Fruit fly (Drosophila melanogaster) whole organism, adult: ENCODE data around the gene TfIIA-S.

Experiments
- CG1620 ChIP-seq: fragments of 200-800 bp; sonication (Bioruptor generic); optimal IDR thresholded peaks from 2 replicates; lab custom pipeline; 2016; ENCODE audit warnings: missing biosample characterization, missing genetic modification characterization
- CG33017 ChIP-seq: fragments of 200-800 bp; sonication (Bioruptor generic); optimal IDR thresholded peaks from 2 replicates; lab custom pipeline; 2018; ENCODE audit warnings: missing biosample characterization, mild to moderate bottlenecking, missing genetic modification characterization, moderate library complexity
- Clk ChIP-seq: fragments of 200-800 bp; sonication (Bioruptor generic); optimal IDR thresholded peaks from 2 replicates; lab custom pipeline; 2017; ENCODE audit warnings: missing biosample characterization, missing genetic modification characterization
- Hr96 ChIP-seq: fragments of 200-800 bp; sonication (Bioruptor generic); optimal IDR thresholded peaks from 2 replicates; lab custom pipeline; 2016; ENCODE audit warnings: missing biosample characterization, missing genetic modification characterization
- cic ChIP-seq: fragments of 200-800 bp; sonication (Bioruptor generic); optimal IDR thresholded peaks from 2 replicates; lab custom pipeline; 2017; ENCODE audit warnings: missing biosample characterization, mild to moderate bottlenecking, missing genetic modification characterization, moderate library complexity
- ovo ChIP-seq: fragments of 200-800 bp; sonication (Bioruptor generic); optimal IDR thresholded peaks from 2 replicates; lab custom pipeline; 2016; ENCODE audit warnings: missing biosample characterization, missing genetic modification characterization
- tj ChIP-seq: fragments of 200-800 bp; sonication (Bioruptor generic); optimal IDR thresholded peaks from 3 replicates; lab custom pipeline; 2017; ENCODE audit warnings: missing biosample characterization, mild to moderate bottlenecking, missing genetic modification characterization, moderate library complexity

DNA sequence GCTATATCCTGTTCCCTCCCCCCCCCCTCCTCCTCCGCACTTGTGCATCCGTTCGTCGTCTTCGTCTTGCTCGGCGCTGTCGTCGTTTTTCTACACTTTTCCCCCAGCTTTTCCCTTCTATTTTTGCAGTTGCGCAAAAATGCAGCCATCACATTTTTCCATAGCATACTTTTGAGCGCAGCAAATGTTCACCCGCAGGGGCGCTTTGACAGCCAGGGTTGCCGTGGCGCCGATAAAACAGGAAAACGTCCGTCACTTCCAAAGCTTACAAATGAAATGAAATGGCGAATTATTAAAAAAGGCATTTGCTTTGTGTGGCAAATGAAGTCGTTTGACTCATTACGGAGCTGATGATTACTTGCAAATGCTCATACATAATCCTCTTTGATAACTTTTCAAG, 11.7 kb upstream of the TfIIA-S start:
- TF ChIP-seq CG33017 (tag; lab: Kevin White, UChicago), result no peak
- no peak for TF ChIP-seq tj (GFP tag; lab: Kevin White, UChicago)
- TF ChIP-seq Clk (GFP tag; lab: Kevin White, UChicago), result no peak
- no peak for TF ChIP-seq ovo (GFP tag; lab: Kevin White, UChicago)
- TF ChIP-seq Hr96 (GFP tag; lab: Kevin White, UChicago), result no peak
- no peak for TF ChIP-seq cic
- TF ChIP-seq CG1620 (GFP tag; lab: Kevin White, UChicago), result no peak
